Fruit fly (Drosophila melanogaster) whole organism, embryonic: Measurements from ENCODE around the gene CG32809.
A peak's percentile ranks its signal among the peaks of the same experiment; 100 is the strongest.

Experiments
- Bdp1 ChIP-seq: fragments of 200-800 bp; sonication (Bioruptor generic); optimal IDR thresholded peaks from 3 replicates; lab custom pipeline; 2016; ENCODE audit warnings: missing biosample characterization, missing genetic modification characterization
- CG10267 ChIP-seq: fragments of 200-800 bp; sonication (Bioruptor generic); optimal IDR thresholded peaks from 2 replicates; lab custom pipeline; 2018; ENCODE audit warnings: missing biosample characterization, mild to moderate bottlenecking, missing genetic modification characterization, moderate library complexity
- CG10565 ChIP-seq: fragments of 200-800 bp; sonication (Bioruptor generic); optimal IDR thresholded peaks from 3 replicates; lab custom pipeline; 2016; ENCODE audit warnings: missing biosample characterization, mild to moderate bottlenecking, missing genetic modification characterization
- CG11247 ChIP-seq: fragments of 200-800 bp; sonication (Bioruptor generic); IDR thresholded peaks from 2 replicates; pipeline ENCODE4 v1.3.6; 2022; ENCODE audit warnings: missing biosample characterization, missing genetic modification characterization
- CG12299 ChIP-seq: fragments of 200-800 bp; sonication (Bioruptor generic); optimal IDR thresholded peaks from 2 replicates; lab custom pipeline; 2018; ENCODE audit warnings: missing biosample characterization, mild to moderate bottlenecking, missing genetic modification characterization
- CG13424 ChIP-seq: fragments of 200-800 bp; sonication (Bioruptor generic); optimal IDR thresholded peaks from 2 replicates; lab custom pipeline; 2019; ENCODE audit warnings: missing biosample characterization, mild to moderate bottlenecking, missing genetic modification characterization, moderate library complexity
- CG14014 ChIP-seq: fragments of 200-800 bp; sonication (Bioruptor generic); IDR thresholded peaks from 2 replicates; pipeline ENCODE4 v1.3.6; 2022; ENCODE audit warnings: missing biosample characterization, missing genetic modification characterization
- CG14860 ChIP-seq: fragments of 200-800 bp; sonication (Bioruptor generic); IDR thresholded peaks from 3 replicates; pipeline ENCODE4 v1.3.6; 2022; ENCODE audit warnings: missing biosample characterization, missing genetic modification characterization; ENCODE audit not compliant: partially characterized antibody
- CG1602 ChIP-seq: fragments of 200-800 bp; sonication (Bioruptor generic); optimal IDR thresholded peaks from 3 replicates; lab custom pipeline; 2016; ENCODE audit warnings: missing biosample characterization, missing genetic modification characterization
- CG16863 ChIP-seq: fragments of 200-800 bp; sonication (Bioruptor generic); optimal IDR thresholded peaks from 3 replicates; lab custom pipeline; 2016; ENCODE audit warnings: missing biosample characterization, missing genetic modification characterization
- CG17829 ChIP-seq: fragments of 200-800 bp; optimal IDR thresholded peaks from 2 replicates; lab custom pipeline; 2019; ENCODE audit warnings: missing biosample characterization, mild to moderate bottlenecking, missing genetic modification characterization, moderate library complexity
- CG2129 ChIP-seq: fragments of 200-800 bp; sonication (Bioruptor generic); IDR thresholded peaks from 2 replicates; pipeline ENCODE4 v1.3.6; 2022; ENCODE audit warnings: missing biosample characterization, missing genetic modification characterization; ENCODE audit not compliant: partially characterized antibody
- CG31388 ChIP-seq: fragments of 200-800 bp; sonication (Bioruptor generic); optimal IDR thresholded peaks from 2 replicates; lab custom pipeline; 2016; ENCODE audit warnings: missing biosample characterization, missing genetic modification characterization
- CG34224 ChIP-seq: fragments of 200-800 bp; sonication (Bioruptor generic); IDR thresholded peaks from 3 replicates; pipeline ENCODE4 v1.3.6; 2022; ENCODE audit warnings: missing biosample characterization, missing genetic modification characterization; ENCODE audit not compliant: partially characterized antibody
- CG42726 ChIP-seq: fragments of 200-800 bp; sonication (Bioruptor generic); IDR thresholded peaks from 2 replicates; pipeline ENCODE4 v1.3.6; 2022; ENCODE audit warnings: missing biosample characterization, missing genetic modification characterization; ENCODE audit not compliant: partially characterized antibody
- CG9609 ChIP-seq: fragments of 200-800 bp; sonication (Bioruptor generic); optimal IDR thresholded peaks from 3 replicates; lab custom pipeline; 2016; ENCODE audit warnings: missing biosample characterization, missing genetic modification characterization
- CrebB ChIP-seq: fragments of 200-800 bp; sonication (Bioruptor generic); optimal IDR thresholded peaks from 3 replicates; lab custom pipeline; 2018; ENCODE audit warnings: missing biosample characterization, mild to moderate bottlenecking, missing genetic modification characterization
- Dll ChIP-seq: fragments of 200-800 bp; sonication (Bioruptor generic); IDR thresholded peaks from 4 replicates; pipeline ENCODE4 v1.3.6; 2022; ENCODE audit warnings: missing biosample characterization, missing genetic modification characterization; ENCODE audit not compliant: partially characterized antibody
- Doc3 ChIP-seq: fragments of 200-800 bp; sonication (Bioruptor generic); IDR thresholded peaks from 3 replicates; pipeline ENCODE4 v1.3.6; 2022; ENCODE audit warnings: missing biosample characterization, missing genetic modification characterization; ENCODE audit not compliant: partially characterized antibody
- Dref ChIP-seq: fragments of 200-800 bp; sonication (Bioruptor generic); IDR thresholded peaks from 2 replicates; pipeline ENCODE4 v1.3.6; 2022; ENCODE audit warnings: missing biosample characterization, missing genetic modification characterization
- E2f1 ChIP-seq: fragments of 200-800 bp; sonication (Bioruptor generic); IDR thresholded peaks from 2 replicates; pipeline ENCODE4 v1.3.6; 2022; ENCODE audit warnings: missing biosample characterization, missing genetic modification characterization
- H15 ChIP-seq: fragments of 200-800 bp; sonication (Bioruptor generic); IDR thresholded peaks from 3 replicates; pipeline ENCODE4 v1.3.6; 2022; ENCODE audit warnings: missing biosample characterization, missing genetic modification characterization
- HLH4C ChIP-seq: fragments of 200-800 bp; sonication (Bioruptor generic); IDR thresholded peaks from 3 replicates; pipeline ENCODE4 v1.3.6; 2022; ENCODE audit warnings: missing biosample characterization, missing genetic modification characterization; ENCODE audit not compliant: partially characterized antibody
- Hand ChIP-seq: fragments of 200-800 bp; sonication (Bioruptor generic); optimal IDR thresholded peaks from 2 replicates; lab custom pipeline; 2017; ENCODE audit warnings: mild to moderate bottlenecking, missing biosample characterization, missing genetic modification reagents, missing genetic modification characterization
- Hr3 ChIP-seq: fragments of 200-800 bp; sonication (Bioruptor generic); optimal IDR thresholded peaks from 3 replicates; lab custom pipeline; 2016; ENCODE audit warnings: missing biosample characterization, missing genetic modification characterization
- MESR4 ChIP-seq: fragments of 200-800 bp; sonication (Bioruptor generic); optimal IDR thresholded peaks from 2 replicates; lab custom pipeline; 2018; ENCODE audit warnings: missing biosample characterization, mild to moderate bottlenecking, missing genetic modification characterization, moderate library complexity
- ato ChIP-seq: fragments of 200-800 bp; sonication (Bioruptor generic); IDR thresholded peaks from 2 replicates; pipeline ENCODE4 v1.3.6; 2022; ENCODE audit warnings: missing biosample characterization, missing genetic modification characterization; ENCODE audit not compliant: partially characterized antibody
- bbx ChIP-seq: fragments of 200-800 bp; sonication (Bioruptor generic); IDR thresholded peaks from 2 replicates; pipeline ENCODE4 v1.3.6; 2022; ENCODE audit warnings: missing biosample characterization, missing genetic modification characterization; ENCODE audit not compliant: partially characterized antibody
- chinmo ChIP-seq: fragments of 200-800 bp; sonication (Bioruptor generic); IDR thresholded peaks from 4 replicates; pipeline ENCODE4 v1.3.6; 2022; ENCODE audit warnings: missing biosample characterization, missing genetic modification characterization; ENCODE audit not compliant: partially characterized antibody
- crol ChIP-seq: fragments of 200-800 bp; sonication (Bioruptor generic); IDR thresholded peaks from 2 replicates; pipeline ENCODE4 v1.3.6; 2022; ENCODE audit warnings: missing biosample characterization, missing genetic modification characterization
- dati ChIP-seq: fragments of 200-800 bp; sonication (Bioruptor generic); IDR thresholded peaks from 2 replicates; pipeline ENCODE4 v1.3.6; 2022; ENCODE audit warnings: missing biosample characterization, missing genetic modification characterization
- ewg ChIP-seq: fragments of 200-800 bp; sonication (Bioruptor generic); optimal IDR thresholded peaks from 3 replicates; lab custom pipeline; 2017; ENCODE audit warnings: mild to moderate bottlenecking, missing biosample characterization, missing genetic modification reagents, missing genetic modification characterization
- her ChIP-seq: fragments of 200-800 bp; sonication (Bioruptor generic); optimal IDR thresholded peaks from 2 replicates; lab custom pipeline; 2016; ENCODE audit warnings: missing biosample characterization, missing genetic modification characterization
- ind ChIP-seq: fragments of 200-800 bp; sonication (Bioruptor generic); optimal IDR thresholded peaks from 3 replicates; lab custom pipeline; 2016; ENCODE audit warnings: missing biosample characterization, missing genetic modification characterization
- lov ChIP-seq, 2 experiments: fragments of 200-800 bp in 1 of 2; fragments of >200 bp in 1 of 2; sonication (Bioruptor generic) in 1 of 2; IDR thresholded peaks in 1 of 2; optimal IDR thresholded peaks in 1 of 2; 2 replicates in 1 of 2; 3 replicates in 1 of 2; pipeline versions ENCODE4 v1.3.6 to Lab custom; 2017 to 2022; ENCODE audit warnings: missing biosample characterization in 1 of 2, missing genetic modification characterization in 1 of 2
- mld ChIP-seq: fragments of 200-800 bp; sonication (Bioruptor generic); IDR thresholded peaks from 3 replicates; pipeline ENCODE4 v1.3.6; 2022; ENCODE audit warnings: missing biosample characterization, missing genetic modification characterization; ENCODE audit not compliant: partially characterized antibody
- nerfin-2 ChIP-seq: fragments of 200-800 bp; sonication (Bioruptor generic); IDR thresholded peaks from 2 replicates; pipeline ENCODE4 v1.3.6; 2022; ENCODE audit warnings: missing biosample characterization, missing genetic modification characterization; ENCODE audit not compliant: partially characterized antibody
- pho ChIP-seq: fragments of 200-800 bp; sonication (Bioruptor generic); optimal IDR thresholded peaks from 2 replicates; lab custom pipeline; 2016; ENCODE audit warnings: missing biosample characterization, missing genetic modification characterization
- pzg ChIP-seq: fragments of 200-800 bp; sonication (Bioruptor generic); optimal IDR thresholded peaks from 3 replicates; lab custom pipeline; 2018; ENCODE audit warnings: missing biosample characterization, mild to moderate bottlenecking, missing genetic modification characterization, moderate library complexity
- ranshi ChIP-seq: fragments of 200-800 bp; sonication (Bioruptor generic); IDR thresholded peaks from 2 replicates; pipeline ENCODE4 v1.3.6; 2022; ENCODE audit warnings: missing biosample characterization, missing genetic modification characterization
- salm ChIP-seq: fragments of 200-800 bp; sonication (Bioruptor generic); optimal IDR thresholded peaks from 2 replicates; lab custom pipeline; 2018; ENCODE audit warnings: missing biosample characterization, mild to moderate bottlenecking, missing genetic modification characterization
- slou ChIP-seq: fragments of 200-800 bp; sonication (Bioruptor generic); optimal IDR thresholded peaks from 3 replicates; lab custom pipeline; 2016; ENCODE audit warnings: missing biosample characterization, missing genetic modification characterization
- sob ChIP-seq: fragments of 200-800 bp; sonication (Bioruptor generic); IDR thresholded peaks from 2 replicates; pipeline ENCODE4 v1.3.6; 2022; ENCODE audit warnings: missing biosample characterization, missing genetic modification characterization
- sr ChIP-seq: fragments of 200-800 bp; sonication (Bioruptor generic); IDR thresholded peaks from 3 replicates; pipeline ENCODE4 v1.3.6; 2022; ENCODE audit warnings: missing biosample characterization, missing genetic modification characterization
- tap ChIP-seq: fragments of 200-800 bp; optimal IDR thresholded peaks from 3 replicates; lab custom pipeline; 2019; ENCODE audit warnings: missing biosample characterization, mild to moderate bottlenecking, missing genetic modification characterization, moderate library complexity
- tin ChIP-seq: fragments of 200-800 bp; sonication (Bioruptor generic); optimal IDR thresholded peaks from 3 replicates; lab custom pipeline; 2016; ENCODE audit warnings: missing biosample characterization, missing genetic modification characterization
- tna ChIP-seq: fragments of 200-800 bp; sonication (Bioruptor generic); IDR thresholded peaks from 2 replicates; pipeline ENCODE4 v1.3.6; 2022; ENCODE audit warnings: missing biosample characterization, missing genetic modification characterization; ENCODE audit not compliant: partially characterized antibody
- trem ChIP-seq: fragments of 200-800 bp; optimal IDR thresholded peaks from 3 replicates; lab custom pipeline; 2019; ENCODE audit warnings: missing biosample characterization, mild to moderate bottlenecking, missing genetic modification characterization, moderate library complexity
- unc-4 ChIP-seq: fragments of 200-800 bp; sonication (Bioruptor generic); IDR thresholded peaks from 2 replicates; pipeline ENCODE4 v1.3.6; 2022; ENCODE audit warnings: missing biosample characterization, missing genetic modification characterization; ENCODE audit not compliant: partially characterized antibody

The CG32809 gene

dm6 chrX:1664836-1665235, 27.7 kb downstream of the CG32809 start, which contains the start of gene dor (continued):
- TF ChIP-seq CG14860 (GFP tag; lab: Robert Waterston, UW) (peak; percentile 78), tap (no peak), ranshi (GFP tag; lab: Robert Waterston, UW) (no peak), unc-4 (peak; percentile 80), pzg (GFP tag; lab: Kevin White, UChicago) (peak; percentile 52), tin (GFP tag; lab: Kevin White, UChicago) (no peak), ewg (GFP tag; lab: Kevin White, UChicago) (no peak), CG17829 (no peak), CrebB (tag; lab: Kevin White, UChicago) (no peak), CG1602 (GFP tag; lab: Kevin White, UChicago) (no peak), CG9609 (no peak), bbx (peak; percentile 90), her (no peak), CG2129 (GFP tag; lab: Robert Waterston, UW) (peak; percentile 52), salm (tag; lab: Kevin White, UChicago) (no peak), nerfin-2 (peak; percentile 83), CG31388 (no peak), tna (peak; percentile 86), CG11247 (no peak), MESR4 (GFP tag; lab: Kevin White, UChicago) (peak; percentile 69), lov (optimal IDR thresholded peaks at IDR 0.05; lab: Kevin White, UChicago) (no peak), lov (GFP tag; IDR thresholded peaks at IDR 0.05; lab: Robert Waterston, UW) (no peak), Hr3 (GFP tag; lab: Kevin White, UChicago) (no peak), CG14014 (GFP tag; lab: Robert Waterston, UW) (no peak), slou (GFP tag; lab: Kevin White, UChicago) (no peak), sob (GFP tag; lab: Robert Waterston, UW) (no peak), crol (GFP tag; lab: Robert Waterston, UW) (no peak), CG34224 (GFP tag; lab: Robert Waterston, UW) (peak; percentile 83), CG42726 (peak; percentile 72; the same call in 1 of the 2 replicates), Bdp1 (GFP tag; lab: Kevin White, UChicago) (no peak), CG13424 (tag; lab: Kevin White, UChicago) (no peak), Dll (GFP tag; lab: Robert Waterston, UW) (peak; percentile 84), Dref (GFP tag; lab: Robert Waterston, UW) (peak; percentile 95), dati (no peak), sr (GFP tag; lab: Robert Waterston, UW) (no peak), mld (GFP tag; lab: Robert Waterston, UW) (peak; percentile 77; the same call in 2 of the 3 replicates), Hand (GFP tag; lab: Kevin White, UChicago) (no peak), CG16863 (no peak), trem (peak; percentile 22), H15 (GFP tag; lab: Robert Waterston, UW) (no peak), chinmo (GFP tag; lab: Robert Waterston, UW) (peak; percentile 84; the same call in 1 of the 4 replicates), ind (no peak), Doc3 (GFP tag; lab: Robert Waterston, UW) (peak; percentile 74), CG12299 (tag; lab: Kevin White, UChicago) (no peak), E2f1 (GFP tag; lab: Robert Waterston, UW) (no peak), ato (GFP tag; lab: Robert Waterston, UW) (peak; percentile 84), pho (GFP tag; lab: Kevin White, UChicago) (no peak), HLH4C (GFP tag; lab: Robert Waterston, UW) (peak; percentile 85), CG10565 (GFP tag; lab: Kevin White, UChicago) (no peak), CG10267 (peak; percentile 3)
